Worm (Caenorhabditis elegans): Measurements from ENCODE around the gene F36H5.4.

F36H5.4 gene

ce11 chrII:1725735-1726134 is 35.9 kb upstream of the F36H5.4 start, which contains the start of gene F45C12.17:
F45C12.17 (plus strand) TSS chrII:1726111.
- TF ChIP-seq tbx-2 (tag; optimal IDR thresholded peaks at IDR 0.05): no peak
- no peak for TF ChIP-seq lin-14 (GFP tag; optimal IDR thresholded peaks at IDR 0.05)
- TF ChIP-seq lin-15B (tag; optimal IDR thresholded peaks at IDR 0.05): no peak
- TF ChIP-seq lir-3 (tag; optimal IDR thresholded peaks at IDR 0.05; ENCODE audit: poor library complexity): no peak
- no peak for TF ChIP-seq irx-1 (tag; optimal IDR thresholded peaks at IDR 0.05)
- no peak for TF ChIP-seq isw-1 (GFP tag; IDR thresholded peaks at IDR 0.05)
- TF ChIP-seq nhr-76 (tag; optimal IDR thresholded peaks at IDR 0.05): no peak
- no peak for TF ChIP-seq nhr-90 (tag; optimal IDR thresholded peaks at IDR 0.05; ENCODE audit: poor library complexity)
- no peak for TF ChIP-seq snu-23 (GFP tag; optimal IDR thresholded peaks at IDR 0.05)
- TF ChIP-seq mdl-1 (tag; optimal IDR thresholded peaks at IDR 0.05): no peak
- no peak for TF ChIP-seq alr-1 (tag; optimal IDR thresholded peaks at IDR 0.05; ENCODE audit: borderline replicate concordance)
- no peak for TF ChIP-seq aha-1 (tag; optimal IDR thresholded peaks at IDR 0.05)
- TF ChIP-seq elt-3 (tag; optimal IDR thresholded peaks at IDR 0.05): no peak
- TF ChIP-seq ztf-4 (tag; optimal IDR thresholded peaks at IDR 0.05): no peak
- no peak for TF ChIP-seq F16B12.6 (tag; optimal IDR thresholded peaks at IDR 0.05)
- no peak for TF ChIP-seq efl-3 (GFP tag; optimal IDR thresholded peaks at IDR 0.05)
- no peak for TF ChIP-seq unc-86 (tag; optimal IDR thresholded peaks at IDR 0.05)
- no peak for TF ChIP-seq egl-13 (tag; optimal IDR thresholded peaks at IDR 0.05)
- TF ChIP-seq ceh-88 (GFP tag; IDR thresholded peaks at IDR 0.05): no peak

- TF ChIP-seq hpl-2 (GFP tag; optimal IDR thresholded peaks at IDR 0.05): no peak
- no peak for TF ChIP-seq xbp-1 (tag; optimal IDR thresholded peaks at IDR 0.05)
- TF ChIP-seq mdl-1 (tag; optimal IDR thresholded peaks at IDR 0.05): no peak
- peak; percentile 26 for TF ChIP-seq pqm-1 (tag; optimal IDR thresholded peaks at IDR 0.05)
- no peak for TF ChIP-seq sox-4 (tag; optimal IDR thresholded peaks at IDR 0.05)
- peak; percentile 86 for TF ChIP-seq elt-2 (tag; optimal IDR thresholded peaks at IDR 0.05)
- no peak for TF ChIP-seq nhr-84 (tag; optimal IDR thresholded peaks at IDR 0.05)
- TF ChIP-seq lin-35 (GFP tag; optimal IDR thresholded peaks at IDR 0.05): peak in 1 of 2 experiments; percentile 28
Observed at ce11 chrII:1728253-1728652, 33.4 kb upstream of the F36H5.4 start, which contains the start of gene btb-9. btb-9 (plus strand) TSS chrII:1728506.

ce11 chrII:1730103-1730502 is 31.6 kb upstream of the F36H5.4 start, which contains the start of gene ceh-81:
ceh-81 (plus strand) TSS chrII:1730403.
- TF ChIP-seq unc-86 (tag; optimal IDR thresholded peaks at IDR 0.05): no peak
- no peak for TF ChIP-seq nhr-77 (tag; optimal IDR thresholded peaks at IDR 0.05)
- no peak for TF ChIP-seq C16A3.4 (tag; optimal IDR thresholded peaks at IDR 0.05)
- TF ChIP-seq skn-1 (tag; optimal IDR thresholded peaks at IDR 0.05): no peak
- no peak for TF ChIP-seq xbp-1 (tag; optimal IDR thresholded peaks at IDR 0.05)

- no peak for TF ChIP-seq jun-1 (tag; optimal IDR thresholded peaks at IDR 0.05)
- no peak for TF ChIP-seq lin-15B (tag; optimal IDR thresholded peaks at IDR 0.05)
Observed at ce11 chrII:1731932-1732331, 29.7 kb upstream of the F36H5.4 start, which contains the start of gene ceh-82. ceh-82 (plus strand) TSS chrII:1732232.

- TF ChIP-seq nhr-76 (tag; optimal IDR thresholded peaks at IDR 0.05) (no peak), nhr-20 (tag; optimal IDR thresholded peaks at IDR 0.05) (no peak), isw-1 (GFP tag; IDR thresholded peaks at IDR 0.05) (no peak), mab-9 (GFP tag; IDR thresholded peaks at IDR 0.05) (no peak), nhr-85 (tag) (no peak), lir-3 (tag; optimal IDR thresholded peaks at IDR 0.05; ENCODE audit: poor library complexity) (no peak), ama-1 (optimal IDR thresholded peaks at IDR 0.05) (no peak), efl-1 (optimal IDR thresholded peaks at IDR 0.05) (no peak), efl-1 (GFP tag; optimal IDR thresholded peaks at IDR 0.05 in 1 of 2) (no peak), zag-1 (tag; optimal IDR thresholded peaks at IDR 0.05) (no peak), lsy-2 (tag; optimal IDR thresholded peaks at IDR 0.05) (no peak), ets-5 (GFP tag; IDR thresholded peaks at IDR 0.05) (no peak), nhr-47 (tag; optimal IDR thresholded peaks at IDR 0.05) (no peak), ceh-82 (tag; optimal IDR thresholded peaks at IDR 0.05) (no peak), nhr-77 (tag; optimal IDR thresholded peaks at IDR 0.05) (no peak), Y116A8C.19 (tag; optimal IDR thresholded peaks at IDR 0.05; ENCODE audit: borderline replicate concordance) (no peak), pqm-1 (tag; optimal IDR thresholded peaks at IDR 0.05) (no peak), elt-3 (tag; optimal IDR thresholded peaks at IDR 0.05) (no peak), skn-1 (tag; optimal IDR thresholded peaks at IDR 0.05) (no peak), hlh-4 (tag; optimal IDR thresholded peaks at IDR 0.05) (no peak)
Observed at ce11 chrII:1735145-1735544, 26.5 kb upstream of the F36H5.4 start.

Measured in whole organism, L1 larva.